Fruit fly (Drosophila melanogaster) whole organism, pupa: ENCODE results near the gene CG10713.

Source experiments
- CG10348 ChIP-seq: fragments of 200-800 bp; sonication (Bioruptor generic); IDR thresholded peaks from 2 replicates; pipeline ENCODE4 v1.3.6; 2022; ENCODE audit warnings: missing biosample characterization, missing genetic modification characterization
- CG12605 ChIP-seq: fragments of 200-800 bp; sonication (Bioruptor generic); IDR thresholded peaks from 2 replicates; pipeline ENCODE4 v1.3.6; 2022; ENCODE audit warnings: missing biosample characterization, missing genetic modification characterization
- CG13204 ChIP-seq: fragments of 200-800 bp; sonication (Bioruptor generic); optimal IDR thresholded peaks from 2 replicates; lab custom pipeline; 2018; ENCODE audit warnings: missing biosample characterization, mild to moderate bottlenecking, missing genetic modification characterization, moderate library complexity
- CG14655 ChIP-seq: fragments of 200-800 bp; sonication (Bioruptor generic); optimal IDR thresholded peaks from 3 replicates; lab custom pipeline; 2017; ENCODE audit warnings: mild to moderate bottlenecking, missing biosample characterization, missing genetic modification reagents, missing genetic modification characterization
- CG15710 ChIP-seq: fragments of 200-800 bp; sonication (Bioruptor generic); optimal IDR thresholded peaks from 2 replicates; lab custom pipeline; 2018; ENCODE audit warnings: missing biosample characterization, mild to moderate bottlenecking, missing genetic modification characterization, moderate library complexity
- CG17806 ChIP-seq: fragments of 200-800 bp; sonication (Bioruptor generic); optimal IDR thresholded peaks from 2 replicates; lab custom pipeline; 2018; ENCODE audit warnings: missing biosample characterization, mild to moderate bottlenecking, missing genetic modification characterization, moderate library complexity
- CG32121 ChIP-seq: fragments of 200-800 bp; sonication (Bioruptor generic); IDR thresholded peaks from 2 replicates; pipeline ENCODE4 v1.3.6; 2022; ENCODE audit warnings: missing biosample characterization, missing genetic modification characterization
- CG34367 ChIP-seq: fragments of 200-800 bp; sonication (Bioruptor generic); optimal IDR thresholded peaks from 2 replicates; lab custom pipeline; 2018; ENCODE audit warnings: missing biosample characterization, mild to moderate bottlenecking, missing genetic modification characterization
- CG4496 ChIP-seq: fragments of 200-800 bp; sonication (Bioruptor generic); IDR thresholded peaks from 3 replicates; pipeline ENCODE4 v1.3.6; 2022; ENCODE audit warnings: missing biosample characterization, missing genetic modification characterization
- CG8159 ChIP-seq: fragments of 200-800 bp; sonication (Bioruptor generic); optimal IDR thresholded peaks from 3 replicates; lab custom pipeline; 2018; ENCODE audit warnings: missing biosample characterization, mild to moderate bottlenecking, missing genetic modification characterization, moderate library complexity
- CG8301 ChIP-seq: fragments of 200-800 bp; sonication (Bioruptor generic); optimal IDR thresholded peaks from 2 replicates; lab custom pipeline; 2018; ENCODE audit warnings: missing biosample characterization, mild to moderate bottlenecking, missing genetic modification characterization
- CG9948 ChIP-seq: fragments of 200-800 bp; sonication (Bioruptor generic); optimal IDR thresholded peaks from 2 replicates; lab custom pipeline; 2018; ENCODE audit warnings: missing biosample characterization, mild to moderate bottlenecking, missing genetic modification characterization, moderate library complexity
- D1 ChIP-seq: fragments of 200-800 bp; sonication (Bioruptor generic); optimal IDR thresholded peaks from 2 replicates; lab custom pipeline; 2018; ENCODE audit warnings: missing biosample characterization, mild to moderate bottlenecking, missing genetic modification characterization, moderate library complexity
- EcR ChIP-seq: fragments of 200-800 bp; sonication (Bioruptor generic); optimal IDR thresholded peaks from 3 replicates; lab custom pipeline; 2019; ENCODE audit warnings: missing biosample characterization, missing genetic modification characterization, mild to moderate bottlenecking, moderate library complexity, missing genetic modification reagents
- Ets98B ChIP-seq: fragments of 200-800 bp; sonication (Bioruptor generic); IDR thresholded peaks from 2 replicates; pipeline ENCODE4 v1.3.6; 2022; ENCODE audit warnings: missing biosample characterization, missing genetic modification characterization
- Pif1A ChIP-seq: fragments of 200-800 bp; sonication (Bioruptor generic); optimal IDR thresholded peaks from 3 replicates; lab custom pipeline; 2016; ENCODE audit warnings: missing biosample characterization, missing genetic modification characterization
- Pif1B ChIP-seq: fragments of 200-800 bp; sonication (Bioruptor generic); optimal IDR thresholded peaks from 3 replicates; lab custom pipeline; 2016; ENCODE audit warnings: missing biosample characterization, missing genetic modification characterization
- Snoo ChIP-seq: fragments of 200-800 bp; sonication (Bioruptor generic); optimal IDR thresholded peaks from 3 replicates; lab custom pipeline; 2017; ENCODE audit warnings: missing biosample characterization, mild to moderate bottlenecking, missing genetic modification characterization, inconsistent platforms
- fd96Ca ChIP-seq: fragments of 200-800 bp; sonication (Bioruptor generic); IDR thresholded peaks from 3 replicates; pipeline ENCODE4 v1.3.6; 2022; ENCODE audit warnings: missing biosample characterization, missing genetic modification characterization
- gl ChIP-seq: fragments of 200-800 bp; sonication (Bioruptor generic); optimal IDR thresholded peaks from 2 replicates; lab custom pipeline; 2018; ENCODE audit warnings: missing biosample characterization, mild to moderate bottlenecking, missing genetic modification characterization
- rn ChIP-seq: fragments of 200-800 bp; sonication (Bioruptor generic); IDR thresholded peaks from 2 replicates; pipeline ENCODE4 v1.3.6; 2022; ENCODE audit warnings: missing biosample characterization, missing genetic modification characterization

The CG10713 gene

dm6 chr3L:13477453-13478184 is 42.6 kb upstream of the CG10713 start, which contains the start of gene stv:
stv (plus strand) TSS chr3L:13477541.
- TF ChIP-seq fd96Ca (peak; percentile 11; the same call in 1 of the 3 replicates), Ets98B (GFP tag; lab: Robert Waterston, UW) (peak; percentile 9; the same call in 1 of the 2 replicates), Pif1A (no peak)

dm6 chr3L:13476566-13477452 is 41.8 kb upstream of the CG10713 start:
- TF ChIP-seq D1 (tag; lab: Kevin White, UChicago) (peak; percentile 92), rn (GFP tag; lab: Robert Waterston, UW) (peak; percentile 87), CG13204 (GFP tag; lab: Kevin White, UChicago) (peak; percentile 60), CG12605 (GFP tag; lab: Robert Waterston, UW) (peak; percentile 75), Pif1A (peak; percentile 88), Pif1B (peak; percentile 81), CG10348 (GFP tag; lab: Robert Waterston, UW) (peak; percentile 71), CG8159 (tag; lab: Kevin White, UChicago) (peak; percentile 90), EcR (GFP tag; lab: Kevin White, UChicago) (no peak), CG14655 (GFP tag; lab: Kevin White, UChicago) (peak; percentile 97), CG8301 (tag; lab: Kevin White, UChicago) (peak; percentile 97), gl (peak; percentile 72), CG4496 (GFP tag; lab: Robert Waterston, UW) (peak; percentile 88), Snoo (tag; lab: Kevin White, UChicago) (peak; percentile 79), CG34367 (tag; lab: Kevin White, UChicago) (peak; percentile 91), Ets98B (GFP tag; lab: Robert Waterston, UW) (peak; percentile 90), CG32121 (GFP tag; lab: Robert Waterston, UW) (peak; percentile 94), fd96Ca (peak; percentile 86), CG9948 (tag; lab: Kevin White, UChicago) (peak; percentile 95), CG15710 (peak; percentile 93), CG17806 (tag; lab: Kevin White, UChicago) (peak; percentile 89)

- TF ChIP-seq CG8301 (tag; lab: Kevin White, UChicago) (peak; percentile 15), CG12605 (GFP tag; lab: Robert Waterston, UW) (peak; percentile 18; the same call in 1 of the 2 replicates), CG15710 (no peak), CG32121 (GFP tag; lab: Robert Waterston, UW) (no peak; the same call in 1 of the 2 replicates)
- TF ChIP-seq, all 21 proteins: peak for 2
Observed at dm6 chr3L:13476070-13476469, 41.0 kb upstream of the CG10713 start.

dm6 chr3L:13474607-13475006 is 39.6 kb upstream of the CG10713 start, which contains the start of gene CG10089:
CG10089 (minus strand) TSS chr3L:13474787.
- TF ChIP-seq D1 (tag; lab: Kevin White, UChicago) (no peak), EcR (GFP tag; lab: Kevin White, UChicago) (no peak), CG13204 (GFP tag; lab: Kevin White, UChicago) (no peak), CG14655 (GFP tag; lab: Kevin White, UChicago) (no peak), CG8301 (tag; lab: Kevin White, UChicago) (no peak)

- TF ChIP-seq gl (no peak), CG32121 (GFP tag; lab: Robert Waterston, UW) (no peak), CG17806 (tag; lab: Kevin White, UChicago) (no peak), CG4496 (GFP tag; lab: Robert Waterston, UW) (no peak), CG34367 (tag; lab: Kevin White, UChicago) (no peak), CG15710 (no peak), Pif1A (no peak), CG12605 (GFP tag; lab: Robert Waterston, UW) (no peak), EcR (GFP tag; lab: Kevin White, UChicago) (no peak), Snoo (tag; lab: Kevin White, UChicago) (no peak), CG14655 (GFP tag; lab: Kevin White, UChicago) (no peak), CG13204 (GFP tag; lab: Kevin White, UChicago) (no peak), fd96Ca (no peak), CG8301 (tag; lab: Kevin White, UChicago) (no peak), CG9948 (tag; lab: Kevin White, UChicago) (no peak), Pif1B (no peak), D1 (tag; lab: Kevin White, UChicago) (no peak), rn (GFP tag; lab: Robert Waterston, UW) (no peak), Ets98B (GFP tag; lab: Robert Waterston, UW) (no peak)
Observed at dm6 chr3L:13457133-13457532, 22.1 kb upstream of the CG10713 start, which contains the start of gene CG10116. CG10116 (minus strand) TSS chr3L:13457238.
